Worm (Caenorhabditis elegans) whole organism, L3 larva: ENCODE results near the gene B0361.3.

ENCODE experiments used
- R02D3.7 ChIP-seq: fragments of 150-350 bp; optimal IDR thresholded peaks from 2 replicates; lab custom pipeline; 2014; ENCODE audit warnings: missing biosample characterization, missing genetic modification characterization
- ZK546.5 ChIP-seq: sonication (generic microtip); optimal IDR thresholded peaks from 2 replicates; lab custom pipeline; 2017; ENCODE audit warnings: missing biosample characterization, missing genetic modification characterization
- aly-2 ChIP-seq: fragments of 150-350 bp; optimal IDR thresholded peaks from 2 replicates; lab custom pipeline; 2014; ENCODE audit warnings: missing biosample characterization, missing genetic modification characterization
- ama-1 ChIP-seq: fragments of 150-350 bp; optimal IDR thresholded peaks from 2 replicates; lab custom pipeline; 2018
- ceh-16 ChIP-seq: sonication (generic microtip); optimal IDR thresholded peaks from 2 replicates; lab custom pipeline; 2017; ENCODE audit warnings: missing biosample characterization, missing genetic modification characterization
- ceh-28 ChIP-seq: fragments of 150-350 bp; optimal IDR thresholded peaks from 2 replicates; lab custom pipeline; 2014; ENCODE audit warnings: missing biosample characterization, missing genetic modification reagents, missing genetic modification characterization
- ceh-82 ChIP-seq: fragments of 150-350 bp; optimal IDR thresholded peaks from 2 replicates; lab custom pipeline; 2014; ENCODE audit warnings: missing biosample characterization, missing genetic modification characterization
- ceh-9 ChIP-seq: sonication (generic microtip); optimal IDR thresholded peaks from 2 replicates; lab custom pipeline; 2018; ENCODE audit warnings: missing biosample characterization, missing genetic modification characterization
- daf-12 ChIP-seq: fragments of 150-350 bp; optimal IDR thresholded peaks from 2 replicates; lab custom pipeline; 2014; ENCODE audit warnings: missing biosample characterization, missing genetic modification reagents, missing genetic modification characterization
- egl-27 ChIP-seq: sonication (generic microtip); optimal IDR thresholded peaks from 4 replicates; lab custom pipeline; 2017; ENCODE audit warnings: missing biosample characterization, missing genetic modification reagents, missing genetic modification characterization
- egl-5 ChIP-seq: fragments of 150-350 bp; optimal IDR thresholded peaks from 2 replicates; lab custom pipeline; 2017; ENCODE audit warnings: missing biosample characterization, missing genetic modification reagents, missing genetic modification characterization, inconsistent platforms
- elt-1 ChIP-seq: fragments of 150-350 bp; optimal IDR thresholded peaks from 2 replicates; lab custom pipeline; 2014; ENCODE audit warnings: missing biosample characterization, missing genetic modification characterization
- elt-2 ChIP-seq: sonication (generic microtip); optimal IDR thresholded peaks from 2 replicates; lab custom pipeline; 2016; ENCODE audit warnings: missing genetic modification reagents, mild to moderate bottlenecking, missing genetic modification characterization, missing compliant biosample characterization
- elt-3 ChIP-seq, 3 experiments: fragments of 150-350 bp in 1 of 3; sonication (generic microtip) in 2 of 3; optimal IDR thresholded peaks; 2 replicates in 2 of 3; 4 replicates in 1 of 3; lab custom pipeline; 2014 to 2017; ENCODE audit warnings: missing biosample characterization in 3 of 3, missing genetic modification characterization in 3 of 3
- eor-1 ChIP-seq, 2 experiments: fragments of 150-350 bp; optimal IDR thresholded peaks; 2 replicates each; lab custom pipeline; 2014 to 2018; ENCODE audit warnings: missing biosample characterization in 2 of 2, missing genetic modification characterization in 2 of 2
- fkh-10 ChIP-seq: sonication (generic microtip); optimal IDR thresholded peaks from 2 replicates; lab custom pipeline; 2017; ENCODE audit warnings: missing biosample characterization, missing genetic modification reagents, missing genetic modification characterization
- fkh-2 ChIP-seq: fragments of 150-350 bp; optimal IDR thresholded peaks from 2 replicates; lab custom pipeline; 2014; ENCODE audit warnings: missing biosample characterization, missing genetic modification reagents, missing genetic modification characterization
- fos-1 ChIP-seq: fragments of 150-350 bp; optimal IDR thresholded peaks from 2 replicates; lab custom pipeline; 2014; ENCODE audit warnings: missing biosample characterization, missing genetic modification characterization
- hmg-11 ChIP-seq: sonication (generic microtip); optimal IDR thresholded peaks from 2 replicates; lab custom pipeline; 2016; ENCODE audit warnings: missing genetic modification characterization, missing compliant biosample characterization
- jun-1 ChIP-seq: fragments of 150-350 bp; optimal IDR thresholded peaks from 2 replicates; lab custom pipeline; 2014; ENCODE audit warnings: missing biosample characterization, missing genetic modification reagents, missing genetic modification characterization
- lin-15B ChIP-seq: fragments of 150-350 bp; optimal IDR thresholded peaks from 2 replicates; lab custom pipeline; 2014; ENCODE audit warnings: missing biosample characterization, missing genetic modification characterization
- lin-39 ChIP-seq: fragments of 150-350 bp; optimal IDR thresholded peaks from 2 replicates; lab custom pipeline; 2018; ENCODE audit warnings: missing biosample characterization, missing genetic modification reagents, missing genetic modification characterization
- lsy-12 ChIP-seq: sonication (generic microtip); optimal IDR thresholded peaks from 2 replicates; lab custom pipeline; 2016; ENCODE audit warnings: mild to moderate bottlenecking, missing genetic modification characterization, missing compliant biosample characterization
- mdl-1 ChIP-seq: fragments of 150-350 bp; optimal IDR thresholded peaks from 2 replicates; lab custom pipeline; 2014; ENCODE audit warnings: missing biosample characterization, missing genetic modification characterization
- mml-1 ChIP-seq: fragments of 150-350 bp; sonication (generic microtip); optimal IDR thresholded peaks from 3 replicates; lab custom pipeline; 2014; ENCODE audit warnings: missing biosample characterization, missing genetic modification characterization
- nfya-1 ChIP-seq: sonication (generic microtip); optimal IDR thresholded peaks from 2 replicates; lab custom pipeline; 2017; ENCODE audit warnings: missing genetic modification characterization, mild to moderate bottlenecking, missing compliant biosample characterization, antibody characterized with exemption, moderate library complexity; ENCODE audit not compliant: insufficient read depth
- nhr-11 ChIP-seq: fragments of 150-350 bp; optimal IDR thresholded peaks from 2 replicates; lab custom pipeline; 2014; ENCODE audit warnings: missing biosample characterization, missing genetic modification characterization
- nhr-12 ChIP-seq: fragments of 150-350 bp; optimal IDR thresholded peaks from 2 replicates; lab custom pipeline; 2014; ENCODE audit warnings: missing biosample characterization, missing genetic modification characterization
- nhr-23 ChIP-seq: fragments of 150-350 bp; optimal IDR thresholded peaks from 2 replicates; lab custom pipeline; 2014; ENCODE audit warnings: missing biosample characterization, missing genetic modification reagents, missing genetic modification characterization
- nhr-237 ChIP-seq: fragments of 150-350 bp; optimal IDR thresholded peaks from 2 replicates; lab custom pipeline; 2014; ENCODE audit warnings: missing biosample characterization, missing genetic modification characterization
- nhr-25 ChIP-seq: sonication (generic microtip); optimal IDR thresholded peaks from 2 replicates; lab custom pipeline; 2017; ENCODE audit warnings: missing biosample characterization, missing genetic modification characterization
- nhr-28 ChIP-seq: fragments of 150-350 bp; optimal IDR thresholded peaks from 2 replicates; lab custom pipeline; 2014; ENCODE audit warnings: missing biosample characterization, missing genetic modification characterization
- nhr-43 ChIP-seq: sonication (generic microtip); optimal IDR thresholded peaks from 2 replicates; lab custom pipeline; 2016; ENCODE audit warnings: mild to moderate bottlenecking, missing genetic modification characterization, missing compliant biosample characterization; ENCODE audit not compliant: poor library complexity, severe bottlenecking
- nhr-67 ChIP-seq: fragments of 150-350 bp; optimal IDR thresholded peaks from 2 replicates; lab custom pipeline; 2014; ENCODE audit warnings: missing biosample characterization, missing genetic modification characterization
- nhr-76 ChIP-seq: fragments of 150-350 bp; sonication (generic microtip); optimal IDR thresholded peaks from 5 replicates; lab custom pipeline; 2014; ENCODE audit warnings: missing biosample characterization, missing genetic modification characterization
- nhr-77 ChIP-seq: fragments of 150-350 bp; optimal IDR thresholded peaks from 2 replicates; lab custom pipeline; 2014; ENCODE audit warnings: missing biosample characterization, missing genetic modification characterization
- pha-4 ChIP-seq: fragments of 150-350 bp; optimal IDR thresholded peaks from 2 replicates; lab custom pipeline; 2014; ENCODE audit warnings: missing biosample characterization, missing genetic modification reagents, missing genetic modification characterization
- pqm-1 ChIP-seq: fragments of 150-350 bp; optimal IDR thresholded peaks from 2 replicates; lab custom pipeline; 2017; ENCODE audit warnings: missing biosample characterization, missing genetic modification characterization, inconsistent platforms
- sea-2 ChIP-seq: fragments of 150-350 bp; sonication (generic microtip); optimal IDR thresholded peaks from 4 replicates; lab custom pipeline; 2014; ENCODE audit warnings: missing biosample characterization, missing genetic modification reagents, missing genetic modification characterization
- skn-1 ChIP-seq: fragments of 150-350 bp; optimal IDR thresholded peaks from 2 replicates; lab custom pipeline; 2014; ENCODE audit warnings: missing biosample characterization, missing genetic modification characterization
- snpc-4 ChIP-seq: fragments of 150-350 bp; optimal IDR thresholded peaks from 2 replicates; lab custom pipeline; 2014; ENCODE audit warnings: missing biosample characterization, missing genetic modification characterization
- tbx-2 ChIP-seq: sonication (generic microtip); optimal IDR thresholded peaks from 2 replicates; lab custom pipeline; 2016; ENCODE audit warnings: mild to moderate bottlenecking, missing genetic modification characterization, missing compliant biosample characterization
- unc-39 ChIP-seq: sonication (generic microtip); optimal IDR thresholded peaks from 4 replicates; lab custom pipeline; 2017; ENCODE audit warnings: missing biosample characterization, missing genetic modification characterization
- unc-62 ChIP-seq: fragments of 150-350 bp; sonication (generic microtip); optimal IDR thresholded peaks from 4 replicates; lab custom pipeline; 2014; ENCODE audit warnings: missing biosample characterization, missing genetic modification reagents, missing genetic modification characterization
- zag-1 ChIP-seq: fragments of 150-350 bp; optimal IDR thresholded peaks from 2 replicates; lab custom pipeline; 2014; ENCODE audit warnings: missing biosample characterization, missing genetic modification characterization
- ztf-11 ChIP-seq: fragments of 150-350 bp; optimal IDR thresholded peaks from 2 replicates; lab custom pipeline; 2014; ENCODE audit warnings: missing biosample characterization, missing genetic modification characterization
- ztf-4 ChIP-seq: fragments of 150-350 bp; optimal IDR thresholded peaks from 2 replicates; lab custom pipeline; 2014; ENCODE audit warnings: missing biosample characterization, missing genetic modification characterization

The B0361.3 gene

DNA sequence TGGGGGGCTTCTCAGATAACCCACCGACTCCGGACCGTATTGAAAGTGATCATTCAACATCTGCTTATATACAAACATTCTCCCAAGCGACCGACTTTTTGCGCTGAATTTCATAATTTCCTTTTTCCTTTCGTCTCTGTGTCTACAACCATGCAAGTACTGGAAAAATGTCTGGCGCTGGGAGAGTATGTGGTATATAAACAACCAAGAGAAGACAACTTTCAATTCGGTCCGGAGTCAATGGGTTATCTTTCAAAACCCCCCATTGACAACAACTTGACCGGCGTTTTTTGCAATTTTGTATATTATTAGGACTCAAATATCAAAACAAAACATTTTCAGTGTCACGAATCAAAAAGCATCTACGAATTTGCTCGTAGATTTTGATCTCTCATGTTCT is 2.8 kb upstream of the B0361.3 start:
- TF ChIP-seq mdl-1 (tag; lab: Kevin White, UChicago) (no peak), ceh-9 (tag; lab: Kevin White, UChicago) (no peak), daf-12 (no peak), elt-1 (tag; lab: Kevin White, UChicago) (no peak), nhr-43 (tag; lab: Kevin White, UChicago) (peak; percentile 38), nhr-67 (tag; lab: Kevin White, UChicago) (no peak), mml-1 (tag; lab: Kevin White, UChicago) (no peak), fkh-10 (GFP tag; lab: Kevin White, UChicago) (no peak), fkh-2 (tag; lab: Kevin White, UChicago) (no peak), lin-39 (no peak), fos-1 (tag; lab: Kevin White, UChicago) (no peak), snpc-4 (tag; lab: Kevin White, UChicago) (peak; percentile 99), lsy-12 (tag; lab: Kevin White, UChicago) (peak; percentile 75), ZK546.5 (tag; lab: Kevin White, UChicago) (no peak), tbx-2 (no peak), nhr-25 (tag; lab: Kevin White, UChicago) (no peak), pha-4 (tag; lab: Kevin White, UChicago) (peak; percentile 82), unc-62 (GFP tag; lab: Kevin White, UChicago) (no peak), nhr-28 (tag; lab: Kevin White, UChicago) (no peak), ceh-28 (tag; lab: Kevin White, UChicago) (peak; percentile 45), nhr-76 (no peak), sea-2 (GFP tag; lab: Kevin White, UChicago) (no peak), ama-1 (lab: Kevin White, UChicago) (no peak), nhr-12 (tag; lab: Kevin White, UChicago) (no peak), hmg-11 (tag; lab: Kevin White, UChicago) (peak; percentile 49), aly-2 (tag; lab: Kevin White, UChicago) (no peak), eor-1 (tag; optimal IDR thresholded peaks at IDR 0.05; lab: Kevin White, UChicago) (no peak), pqm-1 (tag; lab: Kevin White, UChicago) (no peak), nhr-237 (tag; lab: Kevin White, UChicago) (no peak), unc-39 (tag; lab: Kevin White, UChicago) (no peak), skn-1 (tag; lab: Kevin White, UChicago) (no peak), ztf-11 (no peak), elt-2 (peak; percentile 45), jun-1 (tag; lab: Kevin White, UChicago) (peak; percentile 56), ceh-16 (tag; lab: Kevin White, UChicago) (no peak), nfya-1 (peak; percentile 44), elt-3 (tag; optimal IDR thresholded peaks at IDR 0.05; lab: Kevin White, UChicago) (no peak), egl-5 (tag; lab: Kevin White, UChicago) (no peak), ceh-82 (tag; lab: Kevin White, UChicago) (no peak), R02D3.7 (tag; lab: Kevin White, UChicago) (peak; percentile 6), nhr-77 (tag; lab: Kevin White, UChicago) (peak; percentile 49), zag-1 (tag; lab: Kevin White, UChicago) (no peak), ztf-4 (tag; lab: Kevin White, UChicago) (no peak), nhr-11 (tag; lab: Kevin White, UChicago) (peak; percentile 39), nhr-23 (tag; lab: Kevin White, UChicago) (peak; percentile 45), lin-15B (peak; percentile 18), egl-27 (no peak)
